Worm (Caenorhabditis elegans) whole organism, L4/young adult: ENCODE measurements around the gene Y73C8C.3.

Source experiments
- W03F9.2 ChIP-seq: fragments of 150-350 bp; optimal IDR thresholded peaks from 2 replicates; lab custom pipeline; 2014; ENCODE audit warnings: missing biosample characterization, missing genetic modification characterization
- him-1 ChIP-seq: sonication (generic microtip); optimal IDR thresholded peaks from 2 replicates; lab custom pipeline; 2016; ENCODE audit warnings: missing genotype, missing genetic modification reagents, missing genetic modification characterization, missing compliant biosample characterization

DNA sequence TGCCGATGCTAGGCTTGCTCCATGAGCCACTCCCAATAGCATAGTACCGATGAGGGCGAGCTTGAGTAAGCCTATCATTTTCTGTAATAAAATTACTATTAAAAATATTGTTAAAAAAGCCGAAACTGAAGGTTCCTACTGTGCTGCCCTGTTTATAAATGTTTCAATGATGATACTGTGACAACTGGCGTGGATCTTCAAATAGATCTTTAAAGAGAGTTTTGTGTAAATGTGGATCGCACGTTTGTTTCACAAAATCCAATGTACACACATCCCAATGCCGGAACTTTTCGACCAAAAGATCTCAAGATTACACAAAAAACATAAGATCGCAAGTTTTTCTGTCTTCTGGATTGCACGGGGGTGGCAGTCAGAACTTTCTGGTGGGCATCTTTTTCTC lies 50.4 kb downstream of the Y73C8C.3 start, which contains the start of gene C36C5.14:
- TF ChIP-seq W03F9.2 (tag; lab: Kevin White, UChicago) (no peak), him-1 (tag; lab: Kevin White, UChicago) (no peak)
